Worm (Caenorhabditis elegans): ENCODE data around the gene gem-4.
A peak's percentile ranks its signal among the peaks of the same experiment; 100 is the strongest.

Gene gem-4

DNA sequence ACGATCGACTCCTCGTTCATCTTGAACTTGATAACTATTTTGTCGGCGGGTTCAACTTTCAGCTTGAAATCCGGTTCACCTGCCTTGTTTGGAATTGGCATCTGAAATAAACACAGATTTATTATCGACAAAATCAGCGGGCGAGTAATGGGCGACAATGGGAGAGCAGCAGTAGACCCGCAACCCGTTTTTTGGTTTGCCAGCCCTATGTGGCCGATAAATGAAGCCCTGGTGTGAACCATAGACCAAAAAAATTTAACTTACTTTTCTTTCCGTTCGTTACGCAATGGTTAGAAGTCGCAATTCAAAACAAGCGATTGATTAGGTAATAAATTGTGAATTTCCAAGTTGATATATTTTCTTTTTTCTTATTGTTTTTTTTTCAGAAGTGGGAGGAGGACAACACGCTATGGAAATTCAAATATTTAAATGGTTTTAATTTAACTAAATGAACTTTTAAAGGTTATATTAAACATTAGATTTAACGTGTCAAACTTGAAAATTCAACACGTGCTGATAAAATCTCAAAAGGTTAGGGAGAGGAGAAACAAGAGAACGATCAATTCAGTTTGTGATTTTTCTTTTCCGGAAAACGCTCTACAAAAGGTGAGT is 41.6 kb upstream of the gem-4 start, which contains the start of the genes T22B3.3 and alg-3:
Gene T22B3.3, minus strand, starts transcription at position 101 of the 612 bp plus-strand sequence.
Gene alg-3, plus strand, starts transcription at position 562 of the 612 bp plus-strand sequence.
- no peak for TF ChIP-seq Y48G9A.11 (GFP tag; IDR thresholded peaks at IDR 0.05)
- TF ChIP-seq zag-1 (tag; optimal IDR thresholded peaks at IDR 0.05), result no peak
- no peak for TF ChIP-seq D1046.2 (GFP tag; IDR thresholded peaks at IDR 0.05)
- TF ChIP-seq ces-1 (GFP tag; optimal IDR thresholded peaks at IDR 0.05), result no peak
- no peak for TF ChIP-seq nhr-6 (tag; optimal IDR thresholded peaks at IDR 0.05)
- TF ChIP-seq nhr-42 (GFP tag; IDR thresholded peaks at IDR 0.05), result no peak
- no peak for TF ChIP-seq unc-130 (GFP tag; optimal IDR thresholded peaks at IDR 0.05)
- TF ChIP-seq F10B5.3 (tag; optimal IDR thresholded peaks at IDR 0.05), result no peak
- TF ChIP-seq lim-7 (GFP tag; IDR thresholded peaks at IDR 0.05), result no peak
- no peak for TF ChIP-seq nhr-77 (tag; optimal IDR thresholded peaks at IDR 0.05)
- no peak for TF ChIP-seq dmd-8 (GFP tag; IDR thresholded peaks at IDR 0.05)
- no peak for TF ChIP-seq zfp-2 (tag; optimal IDR thresholded peaks at IDR 0.05)
- no peak for TF ChIP-seq nhr-28 (tag; optimal IDR thresholded peaks at IDR 0.05)
- no peak for TF ChIP-seq attf-4 (tag; optimal IDR thresholded peaks at IDR 0.05)
- no peak for TF ChIP-seq unc-39 (tag; optimal IDR thresholded peaks at IDR 0.05)
- TF ChIP-seq T20F7.1 (GFP tag; optimal IDR thresholded peaks at IDR 0.05), result no peak
- TF ChIP-seq R02D3.7 (tag; optimal IDR thresholded peaks at IDR 0.05), result no peak
- TF ChIP-seq nhr-111 (GFP tag; optimal IDR thresholded peaks at IDR 0.05), result no peak
- TF ChIP-seq mes-2 (tag; optimal IDR thresholded peaks at IDR 0.05; ENCODE audit: poor library complexity, severe bottlenecking), result no peak

DNA sequence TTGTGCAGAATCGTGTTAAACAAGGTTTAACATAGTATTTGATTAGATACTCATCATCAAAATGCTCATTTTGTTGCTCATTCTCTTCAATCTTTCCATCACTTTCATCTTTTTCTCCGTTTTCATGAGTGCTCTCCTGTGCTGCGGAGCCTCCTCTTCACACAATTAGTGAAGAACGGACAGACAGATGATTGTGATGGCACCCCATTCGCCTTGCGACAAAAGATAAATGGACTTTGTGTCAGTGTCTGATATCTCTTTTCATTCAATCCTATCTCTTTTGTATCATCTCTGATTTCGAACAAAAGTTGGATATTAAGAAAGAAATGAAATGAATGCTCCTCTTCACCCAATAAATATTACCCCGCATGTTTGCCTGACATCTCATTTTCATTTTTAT is 35.1 kb upstream of the gem-4 start:
- peak; percentile 9 for TF ChIP-seq hlh-11 (tag; optimal IDR thresholded peaks at IDR 0.05)
- peak in 1 of 2 experiments; percentile 22 for TF ChIP-seq daf-16 (GFP tag; optimal IDR thresholded peaks at IDR 0.05)
- no peak for TF ChIP-seq daf-16 (tag; optimal IDR thresholded peaks at IDR 0.05)
- no peak for TF ChIP-seq lin-39 (tag; optimal IDR thresholded peaks at IDR 0.05)
- TF ChIP-seq unc-62 (GFP tag; optimal IDR thresholded peaks at IDR 0.05 in 1 of 2), result peak in 1 of 2 experiments; percentile 49
- no peak for TF ChIP-seq unc-62 (tag; optimal IDR thresholded peaks at IDR 0.05)

DNA sequence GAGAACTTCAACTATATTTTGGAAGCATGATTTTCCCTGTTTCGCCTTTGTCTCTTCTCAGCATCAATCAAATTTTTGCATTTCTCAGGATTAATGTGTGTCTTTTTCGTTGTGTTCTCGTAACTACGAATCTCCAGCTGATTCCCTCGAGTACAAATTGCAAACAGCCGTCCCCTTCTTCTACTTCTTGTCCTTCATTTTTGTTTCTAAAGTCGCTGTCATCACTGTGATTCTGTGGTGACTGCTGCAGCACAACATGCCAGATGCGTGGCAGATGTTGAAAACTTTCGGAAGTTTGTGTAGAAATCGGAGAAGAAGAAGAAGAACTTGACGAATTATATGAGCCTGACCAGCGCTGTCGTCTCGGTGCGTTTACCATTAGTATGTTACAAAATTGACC is 32.2 kb upstream of the gem-4 start:
- TF ChIP-seq lir-3 (tag; optimal IDR thresholded peaks at IDR 0.05) (no peak), php-3 (GFP tag; IDR thresholded peaks at IDR 0.05) (no peak), dmd-8 (GFP tag; IDR thresholded peaks at IDR 0.05) (no peak), nhr-25 (tag; optimal IDR thresholded peaks at IDR 0.05; ENCODE audit: borderline replicate concordance, insufficient read depth) (no peak), egl-43 (GFP tag; IDR thresholded peaks at IDR 0.05) (no peak)

DNA sequence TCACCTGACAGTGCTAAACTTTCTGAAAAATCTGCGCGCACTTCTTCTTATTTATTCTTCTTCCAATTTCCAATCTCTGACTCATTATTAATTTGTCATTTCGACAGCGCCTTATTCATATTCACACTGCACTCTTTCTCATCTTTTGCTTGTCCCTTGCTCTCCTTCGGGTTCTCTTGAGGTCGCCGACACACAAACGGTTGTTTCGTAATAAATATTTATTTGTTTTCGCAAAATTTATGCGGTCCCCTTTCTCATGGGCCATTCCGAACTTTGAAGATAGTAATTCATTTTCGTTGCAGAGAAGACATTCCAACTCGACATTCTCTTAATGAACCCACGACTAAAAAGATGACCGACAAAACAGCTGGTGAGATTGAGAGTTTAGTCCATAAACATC is 30.7 kb upstream of the gem-4 start, which contains the start of gene magi-1:
Gene magi-1, plus strand, starts transcription at position 301 of the 400 bp plus-strand sequence.
- TF ChIP-seq pqm-1 (tag; optimal IDR thresholded peaks at IDR 0.05), result no peak

DNA sequence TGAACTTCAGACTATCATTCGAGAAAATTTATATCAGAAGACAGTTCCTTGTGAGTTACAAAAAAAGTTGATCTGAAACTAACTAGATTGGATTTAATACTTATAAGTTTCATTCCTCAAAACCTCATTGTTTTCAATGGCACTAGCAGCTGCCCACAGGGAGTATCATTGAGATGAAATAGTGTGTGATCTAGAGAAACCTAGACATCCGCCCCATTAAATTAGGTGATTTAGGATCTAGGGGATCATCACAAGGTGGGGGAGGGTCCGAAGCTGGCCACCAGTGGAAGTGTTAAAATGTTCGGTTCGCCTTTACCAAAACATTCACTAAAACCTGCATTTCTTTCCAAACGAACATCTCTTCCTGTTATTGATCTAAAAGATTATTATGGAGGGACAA is 29.0 kb upstream of the gem-4 start:
- no peak for TF ChIP-seq ceh-44 (GFP tag; IDR thresholded peaks at IDR 0.05)
- TF ChIP-seq mdl-1 (tag; optimal IDR thresholded peaks at IDR 0.05), result no peak
- TF ChIP-seq nhr-11 (tag; optimal IDR thresholded peaks at IDR 0.05), result peak; percentile 18
